Worm (Caenorhabditis elegans): ENCODE results near the gene F13A7.11.

DNA sequence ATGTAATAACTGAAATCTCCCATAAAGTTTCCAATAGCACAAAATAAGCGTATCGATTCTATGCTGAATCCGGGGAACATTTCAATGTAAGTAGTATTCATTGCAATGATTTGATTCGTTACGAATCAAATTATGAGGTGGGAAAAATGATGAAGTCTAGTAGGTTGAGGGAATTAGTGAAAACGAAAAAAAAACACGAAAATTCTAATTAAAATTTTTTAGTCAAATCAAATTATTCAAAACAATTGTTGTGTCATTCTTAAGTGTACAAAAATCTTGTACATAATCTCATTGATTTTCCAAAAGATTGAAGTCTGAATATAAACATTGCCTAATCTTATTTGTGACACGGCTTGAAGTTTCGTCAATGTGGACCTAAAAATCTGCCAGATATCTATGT, 29.3 kb upstream of the F13A7.11 start, which contains the start of gene srw-29:
- TF ChIP-seq W03F9.2 (tag; optimal IDR thresholded peaks at IDR 0.05) (no peak), him-1 (tag; optimal IDR thresholded peaks at IDR 0.05) (no peak)
